Worm (Caenorhabditis elegans) whole organism, mixed stage, embryonic: Measurements from ENCODE around the gene Y40A1A.3.
A peak's percentile ranks its signal among the peaks of the same experiment; 100 is the strongest.

ENCODE experiments used
- bed-3 ChIP-seq: fragments of 200-800 bp; sonication (Bioruptor generic); optimal IDR thresholded peaks from 3 replicates; lab custom pipeline; 2018; ENCODE audit warnings: mild to moderate bottlenecking, missing genetic modification characterization, moderate library complexity, missing compliant biosample characterization
- blmp-1 ChIP-seq: fragments of 150-350 bp; optimal IDR thresholded peaks from 2 replicates; lab custom pipeline; 2014; ENCODE audit warnings: missing biosample characterization, missing genetic modification characterization
- ceh-39 ChIP-seq: fragments of 150-350 bp; optimal IDR thresholded peaks from 2 replicates; lab custom pipeline; 2014; ENCODE audit warnings: missing biosample characterization, missing genetic modification characterization
- ceh-43 ChIP-seq: fragments of 200-800 bp; sonication (Bioruptor generic); optimal IDR thresholded peaks from 2 replicates; lab custom pipeline; 2018; ENCODE audit warnings: mild to moderate bottlenecking, missing genetic modification characterization, moderate library complexity, missing compliant biosample characterization
- ceh-83 ChIP-seq: fragments of 200-800 bp; sonication (Bioruptor generic); optimal IDR thresholded peaks from 2 replicates; lab custom pipeline; 2018; ENCODE audit warnings: mild to moderate bottlenecking, missing genetic modification characterization, missing compliant biosample characterization
- ces-1 ChIP-seq: fragments of 150-350 bp; optimal IDR thresholded peaks from 2 replicates; lab custom pipeline; 2014; ENCODE audit warnings: missing biosample characterization, missing genetic modification reagents, missing genetic modification characterization
- drap-1 ChIP-seq: fragments of 200-800 bp; sonication (Bioruptor generic); optimal IDR thresholded peaks from 3 replicates; lab custom pipeline; 2018; ENCODE audit warnings: mild to moderate bottlenecking, missing genetic modification characterization, missing compliant biosample characterization
- elt-3 ChIP-seq: fragments of 150-350 bp; optimal IDR thresholded peaks from 2 replicates; lab custom pipeline; 2014; ENCODE audit warnings: missing biosample characterization, missing genetic modification characterization
- flh-1 ChIP-seq: fragments of 200-800 bp; sonication (Bioruptor generic); optimal IDR thresholded peaks from 2 replicates; lab custom pipeline; 2018; ENCODE audit warnings: mild to moderate bottlenecking, missing genetic modification characterization, moderate library complexity, missing compliant biosample characterization
- ham-2 ChIP-seq: fragments of 200-800 bp; sonication (Bioruptor generic); optimal IDR thresholded peaks from 2 replicates; lab custom pipeline; 2018; ENCODE audit warnings: mild to moderate bottlenecking, missing genetic modification characterization, missing compliant biosample characterization
- hlh-1 ChIP-seq: fragments of 150-350 bp; optimal IDR thresholded peaks from 2 replicates; lab custom pipeline; 2014; ENCODE audit warnings: missing biosample characterization, missing genetic modification reagents, missing genetic modification characterization
- lin-13 ChIP-seq: fragments of 150-350 bp; optimal IDR thresholded peaks from 2 replicates; lab custom pipeline; 2014; ENCODE audit warnings: missing biosample characterization, missing genetic modification characterization
- lin-32 ChIP-seq: fragments of 200-800 bp; sonication (Bioruptor generic); optimal IDR thresholded peaks from 2 replicates; lab custom pipeline; 2018; ENCODE audit warnings: mild to moderate bottlenecking, missing genetic modification characterization, missing compliant biosample characterization
- lsy-2 ChIP-seq: fragments of 150-350 bp; optimal IDR thresholded peaks from 2 replicates; lab custom pipeline; 2014; ENCODE audit warnings: missing biosample characterization, missing genetic modification characterization
- mab-5 ChIP-seq: fragments of 150-350 bp; optimal IDR thresholded peaks from 2 replicates; lab custom pipeline; 2014; ENCODE audit warnings: missing biosample characterization, missing genetic modification characterization
- mep-1 ChIP-seq: fragments of 150-350 bp; optimal IDR thresholded peaks from 2 replicates; lab custom pipeline; 2017; ENCODE audit warnings: missing biosample characterization, missing genetic modification reagents, missing genetic modification characterization, inconsistent platforms
- mls-2 ChIP-seq: sonication (generic microtip); optimal IDR thresholded peaks from 2 replicates; lab custom pipeline; 2016; ENCODE audit warnings: mild to moderate bottlenecking, missing genetic modification characterization, moderate library complexity, missing compliant biosample characterization
- nhr-2 ChIP-seq: fragments of 150-350 bp; optimal IDR thresholded peaks from 2 replicates; lab custom pipeline; 2014; ENCODE audit warnings: missing biosample characterization, missing genetic modification characterization
- nhr-237 ChIP-seq: fragments of 150-350 bp; optimal IDR thresholded peaks from 2 replicates; lab custom pipeline; 2014; ENCODE audit warnings: missing biosample characterization, missing genetic modification characterization
- nhr-28 ChIP-seq: fragments of 150-350 bp; optimal IDR thresholded peaks from 2 replicates; lab custom pipeline; 2014; ENCODE audit warnings: missing biosample characterization, missing genetic modification characterization
- nhr-76 ChIP-seq: sonication (generic microtip); optimal IDR thresholded peaks from 2 replicates; lab custom pipeline; 2017; ENCODE audit warnings: missing biosample characterization, missing genetic modification characterization
- pha-4 ChIP-seq: fragments of 150-350 bp; optimal IDR thresholded peaks from 2 replicates; lab custom pipeline; 2018; ENCODE audit warnings: missing biosample characterization, missing genetic modification reagents, missing genetic modification characterization
- sem-2 ChIP-seq: fragments of 200-800 bp; sonication (Bioruptor generic); optimal IDR thresholded peaks from 2 replicates; lab custom pipeline; 2018; ENCODE audit warnings: mild to moderate bottlenecking, missing genetic modification characterization, missing compliant biosample characterization
- snpc-4 ChIP-seq: fragments of 150-350 bp; optimal IDR thresholded peaks from 2 replicates; lab custom pipeline; 2014; ENCODE audit warnings: missing biosample characterization, missing genetic modification characterization
- sptf-1 ChIP-seq: sonication (generic microtip); optimal IDR thresholded peaks from 2 replicates; lab custom pipeline; 2017; ENCODE audit warnings: mild to moderate bottlenecking, missing genetic modification characterization, moderate library complexity, missing compliant biosample characterization
- tbx-8 ChIP-seq: fragments of 200-800 bp; sonication (Bioruptor generic); optimal IDR thresholded peaks from 2 replicates; lab custom pipeline; 2018; ENCODE audit warnings: mild to moderate bottlenecking, missing genetic modification characterization, moderate library complexity, missing compliant biosample characterization
- unc-120 ChIP-seq: sonication (generic microtip); optimal IDR thresholded peaks from 2 replicates; lab custom pipeline; 2017; ENCODE audit warnings: missing genetic modification characterization, missing compliant biosample characterization; ENCODE audit not compliant: poor library complexity, severe bottlenecking
- unc-39 ChIP-seq: fragments of 150-350 bp; optimal IDR thresholded peaks from 2 replicates; lab custom pipeline; 2014; ENCODE audit warnings: missing biosample characterization, missing genetic modification characterization
- unc-62 ChIP-seq: fragments of 150-350 bp; optimal IDR thresholded peaks from 2 replicates; lab custom pipeline; 2014; ENCODE audit warnings: missing biosample characterization, missing genetic modification reagents, missing genetic modification characterization
- zip-8 ChIP-seq: fragments of 150-350 bp; optimal IDR thresholded peaks from 2 replicates; lab custom pipeline; 2014; ENCODE audit warnings: missing biosample characterization, missing genetic modification characterization

Y40A1A.3 gene

ce11 chrX:1990434-1990833, 7.4 kb downstream of the Y40A1A.3 start, which contains the start of gene Y40A1A.2:
Y40A1A.2 (plus strand) TSS chrX:1990734.
- TF ChIP-seq lsy-2 (tag; lab: Kevin White, UChicago) (no peak), unc-62 (GFP tag; lab: Kevin White, UChicago) (no peak), sem-2 (GFP tag; lab: Kevin White, UChicago) (no peak), ceh-39 (tag; lab: Kevin White, UChicago) (no peak), ham-2 (GFP tag; lab: Kevin White, UChicago) (no peak), drap-1 (GFP tag; lab: Kevin White, UChicago) (no peak), nhr-28 (tag; lab: Kevin White, UChicago) (no peak), tbx-8 (no peak), mls-2 (tag; lab: Kevin White, UChicago) (no peak), ceh-83 (GFP tag; lab: Kevin White, UChicago) (no peak), mab-5 (tag; lab: Kevin White, UChicago) (no peak)
- TF ChIP-seq, all 35 proteins: peak for 0

DNA sequence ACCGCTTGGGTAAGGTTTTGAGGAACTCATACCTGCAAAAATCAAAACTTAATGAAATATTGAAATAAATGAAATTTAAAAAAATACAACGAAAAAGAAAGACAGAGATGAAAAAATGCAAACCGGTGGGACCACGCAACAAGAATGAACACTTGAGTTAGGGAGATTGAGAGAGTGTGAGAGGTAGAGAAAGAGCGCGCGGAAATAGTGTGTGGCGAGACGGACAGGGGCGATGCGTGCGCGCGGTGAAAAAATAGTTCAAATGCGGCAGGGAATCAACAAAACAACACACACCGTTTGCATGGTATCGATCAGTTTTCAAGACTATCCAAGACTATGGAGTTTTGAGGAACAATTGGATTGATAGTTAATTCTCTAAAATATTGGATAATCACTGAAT, 8.3 kb downstream of the Y40A1A.3 start, which contains the start of gene meg-3:
Gene meg-3 (minus strand): TSS at position 32 of the 400 bp plus-strand sequence.
- no peak for TF ChIP-seq unc-120 (tag; lab: Kevin White, UChicago)
- TF ChIP-seq mep-1 (tag; lab: Kevin White, UChicago) = peak; percentile 11

ce11 chrX:1984831-1985230, 13.0 kb downstream of the Y40A1A.3 start:
- TF ChIP-seq elt-3 (tag; lab: Kevin White, UChicago) = no peak
- peak; percentile 92 for TF ChIP-seq hlh-1 (tag; lab: Kevin White, UChicago)
- no peak for TF ChIP-seq unc-62 (GFP tag; lab: Kevin White, UChicago)
- TF ChIP-seq, all 35 proteins: peak for 1

- no peak for TF ChIP-seq ceh-43
- TF ChIP-seq unc-39 (tag; lab: Kevin White, UChicago) = no peak
- no peak for TF ChIP-seq flh-1 (GFP tag; lab: Kevin White, UChicago)
- TF ChIP-seq ham-2 (GFP tag; lab: Kevin White, UChicago) = no peak
- TF ChIP-seq nhr-2 (tag; lab: Kevin White, UChicago) = no peak
- no peak for TF ChIP-seq ceh-39 (tag; lab: Kevin White, UChicago)
- TF ChIP-seq hlh-1 (tag; lab: Kevin White, UChicago) = no peak
- no peak for TF ChIP-seq nhr-28 (tag; lab: Kevin White, UChicago)
- no peak for TF ChIP-seq snpc-4 (tag; lab: Kevin White, UChicago)
- no peak for TF ChIP-seq lin-32 (GFP tag; lab: Kevin White, UChicago)
These were observed 16.2 kb downstream of the Y40A1A.3 start for ce11 chrX:1981654-1982053.

DNA sequence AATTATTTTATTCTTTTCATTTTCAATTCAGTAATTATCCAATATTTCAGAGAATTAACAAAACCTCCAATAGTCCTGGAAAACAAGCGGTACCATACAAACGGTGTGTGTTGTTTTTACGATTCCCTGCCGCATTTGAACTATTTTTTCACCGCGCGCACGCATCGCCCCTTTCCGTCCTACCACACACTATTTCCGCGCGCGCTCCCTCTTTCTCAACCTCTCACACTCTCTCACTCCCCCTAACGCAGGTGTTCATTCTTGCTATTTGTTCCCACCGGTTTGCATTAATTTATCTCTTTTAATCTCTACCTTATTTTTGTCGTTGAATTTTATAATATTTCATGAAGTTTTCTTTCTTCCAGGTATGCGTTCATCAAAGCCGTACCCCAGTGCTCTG, 20.1 kb downstream of the Y40A1A.3 start, which contains the start of gene F52D2.12:
Gene F52D2.12 (plus strand): TSS at position 307 of the 400 bp plus-strand sequence.
- TF ChIP-seq nhr-28 (tag; lab: Kevin White, UChicago) (no peak), unc-39 (tag; lab: Kevin White, UChicago) (no peak), pha-4 (tag; lab: Kevin White, UChicago) (no peak), ham-2 (GFP tag; lab: Kevin White, UChicago) (no peak), flh-1 (GFP tag; lab: Kevin White, UChicago) (no peak), drap-1 (GFP tag; lab: Kevin White, UChicago) (no peak), lin-13 (tag; lab: Kevin White, UChicago) (no peak), hlh-1 (tag; lab: Kevin White, UChicago) (no peak), ceh-43 (no peak), blmp-1 (tag; lab: Kevin White, UChicago) (no peak), elt-3 (tag; lab: Kevin White, UChicago) (no peak), mab-5 (tag; lab: Kevin White, UChicago) (no peak), nhr-76 (tag; lab: Kevin White, UChicago) (no peak), sem-2 (GFP tag; lab: Kevin White, UChicago) (no peak), ces-1 (GFP tag; lab: Kevin White, UChicago) (no peak), sptf-1 (tag; lab: Kevin White, UChicago) (no peak), mls-2 (tag; lab: Kevin White, UChicago) (no peak), bed-3 (GFP tag; lab: Kevin White, UChicago) (no peak)

- TF ChIP-seq hlh-1 (tag; lab: Kevin White, UChicago) = no peak
- TF ChIP-seq lsy-2 (tag; lab: Kevin White, UChicago) = no peak
- no peak for TF ChIP-seq nhr-237 (tag; lab: Kevin White, UChicago)
- TF ChIP-seq lin-32 (GFP tag; lab: Kevin White, UChicago) = no peak
- TF ChIP-seq zip-8 = no peak
- no peak for TF ChIP-seq ceh-39 (tag; lab: Kevin White, UChicago)
These were observed 22.1 kb downstream of the Y40A1A.3 start, which contains the start of gene F52D2.6 for ce11 chrX:1975692-1976091. F52D2.6 (plus strand) TSS chrX:1975992.
